Fruit fly (Drosophila melanogaster): ENCODE data around the gene CG15822.

DNA sequence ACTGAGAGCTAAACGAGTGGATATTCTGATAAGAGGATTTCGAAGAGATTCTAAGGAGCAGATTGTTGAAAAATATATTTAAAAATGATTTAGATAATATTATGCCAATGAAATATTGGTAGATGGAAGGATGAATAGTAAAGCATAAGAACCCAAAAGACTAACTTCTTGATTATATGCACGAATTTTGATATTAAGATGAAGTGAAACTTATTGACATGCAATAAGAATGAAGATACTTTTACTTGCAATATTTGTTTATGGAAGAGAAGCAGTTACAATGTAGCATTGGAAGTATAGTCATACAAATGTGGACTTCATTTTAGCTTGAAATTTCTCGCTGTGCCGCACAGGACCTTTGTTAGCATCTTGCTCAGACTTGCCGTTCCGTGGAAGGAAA is 33.0 kb upstream of the CG15822 start, which contains the start of gene CG8960:
- no peak for TF ChIP-seq psq (optimal IDR thresholded peaks at IDR 0.05)
- no peak for TF ChIP-seq h (optimal IDR thresholded peaks at IDR 0.05)
- TF ChIP-seq insv (optimal IDR thresholded peaks at IDR 0.05) = no peak
